Fruit fly (Drosophila melanogaster): ENCODE results near the gene CG11696.

CG11696 gene

dm6 chrX:11555070-11555469 is 18.5 kb upstream of the CG11696 start (continued):
- peak in 1 of 2 experiments; percentile 12 for TF ChIP-seq bsh (GFP tag; optimal IDR thresholded peaks at IDR 0.05)
- no peak for TF ChIP-seq NC2β (GFP tag; optimal IDR thresholded peaks at IDR 0.05)
- TF ChIP-seq unpg (GFP tag; optimal IDR thresholded peaks at IDR 0.05), result peak; percentile 17
- TF ChIP-seq amos (GFP tag; IDR thresholded peaks at IDR 0.05; ENCODE audit: partially characterized antibody), result no peak
- TF ChIP-seq CG17568 (GFP tag; optimal IDR thresholded peaks at IDR 0.05), result peak; percentile 43
- no peak for TF ChIP-seq Bteb2 (GFP tag; optimal IDR thresholded peaks at IDR 0.05)
- TF ChIP-seq Drgx (GFP tag; IDR thresholded peaks at IDR 0.05), result no peak
- peak in 1 of 2 experiments; percentile 39 for TF ChIP-seq eve (GFP tag; optimal IDR thresholded peaks at IDR 0.05)
- peak; percentile 24 for TF ChIP-seq PHDP (tag; optimal IDR thresholded peaks at IDR 0.05)
- TF ChIP-seq CG11696 (GFP tag; IDR thresholded peaks at IDR 0.05), result 0 out of 2 replicates have a peak, but pooled peaks have one; percentile 47
- TF ChIP-seq CG2120 (GFP tag; optimal IDR thresholded peaks at IDR 0.05), result no peak
- TF ChIP-seq peb (GFP tag; IDR thresholded peaks at IDR 0.05), result no peak
- no peak for TF ChIP-seq Opbp (GFP tag; IDR thresholded peaks at IDR 0.05; ENCODE audit: partially characterized antibody)
- no peak for TF ChIP-seq HLH54F (GFP tag; optimal IDR thresholded peaks at IDR 0.05)
- TF ChIP-seq mam (GFP tag; optimal IDR thresholded peaks at IDR 0.05), result no peak
- TF ChIP-seq CG11723 (GFP tag; optimal IDR thresholded peaks at IDR 0.05), result no peak
- TF ChIP-seq CG12391 (tag; optimal IDR thresholded peaks at IDR 0.05), result peak; percentile 2
- TF ChIP-seq cas (GFP tag; IDR thresholded peaks at IDR 0.05), result no peak
- TF ChIP-seq nom (GFP tag; optimal IDR thresholded peaks at IDR 0.05), result peak; percentile 53
- TF ChIP-seq CG4404 (GFP tag; IDR thresholded peaks at IDR 0.05), result no peak
- no peak for TF ChIP-seq cad (GFP tag; optimal IDR thresholded peaks at IDR 0.05)
- no peak for TF ChIP-seq CG3995 (GFP tag; optimal IDR thresholded peaks at IDR 0.05)
- no peak for TF ChIP-seq Pdp1 (GFP tag; optimal IDR thresholded peaks at IDR 0.05)
- TF ChIP-seq chm (GFP tag; IDR thresholded peaks at IDR 0.05), result no peak
- peak; percentile 7 for TF ChIP-seq lab (GFP tag; optimal IDR thresholded peaks at IDR 0.05)
- no peak for TF ChIP-seq CG14441 (GFP tag; IDR thresholded peaks at IDR 0.05)
- no peak for TF ChIP-seq Xrp1 (GFP tag; IDR thresholded peaks at IDR 0.05)
- no peak for TF ChIP-seq CG13123 (GFP tag; optimal IDR thresholded peaks at IDR 0.05)
- TF ChIP-seq NFAT (GFP tag; IDR thresholded peaks at IDR 0.05), result no peak
- no peak for TF ChIP-seq ttk (GFP tag; IDR thresholded peaks at IDR 0.05)
- TF ChIP-seq NfI (GFP tag; optimal IDR thresholded peaks at IDR 0.05), result no peak
- no peak for TF ChIP-seq dmrt99B (tag; optimal IDR thresholded peaks at IDR 0.05)
- no peak for TF ChIP-seq Hey (tag; optimal IDR thresholded peaks at IDR 0.05)
- peak; percentile 8 for TF ChIP-seq CG10979 (tag; optimal IDR thresholded peaks at IDR 0.05)
- TF ChIP-seq CG10267 (tag; optimal IDR thresholded peaks at IDR 0.05), result no peak
- TF ChIP-seq sisA (GFP tag; IDR thresholded peaks at IDR 0.05), result no peak
- TF ChIP-seq kay (GFP tag; optimal IDR thresholded peaks at IDR 0.05), result no peak
- TF ChIP-seq gsb (GFP tag; IDR thresholded peaks at IDR 0.05), result no peak
- no peak for TF ChIP-seq Adf1 (GFP tag; IDR thresholded peaks at IDR 0.05)
- TF ChIP-seq stc (GFP tag; IDR thresholded peaks at IDR 0.05), result peak; percentile 11; the same call in 1 of the 2 replicates
- no peak for TF ChIP-seq CG34422 (GFP tag; IDR thresholded peaks at IDR 0.05)
- TF ChIP-seq HmgZ (tag; optimal IDR thresholded peaks at IDR 0.05), result no peak
- no peak for TF ChIP-seq knrl (GFP tag; IDR thresholded peaks at IDR 0.05; ENCODE audit: partially characterized antibody)
- TF ChIP-seq Sry-δ (GFP tag; optimal IDR thresholded peaks at IDR 0.05), result no peak
- no peak for TF ChIP-seq pros (GFP tag; optimal IDR thresholded peaks at IDR 0.05)
- no peak for TF ChIP-seq Sox100B (GFP tag; optimal IDR thresholded peaks at IDR 0.05)
- TF ChIP-seq CG7839 (tag; optimal IDR thresholded peaks at IDR 0.05), result peak; percentile 14
- TF ChIP-seq esg (GFP tag; conservative IDR thresholded peaks at IDR 0.05), result no peak
- no peak for TF ChIP-seq insv (GFP tag; optimal IDR thresholded peaks at IDR 0.05)
- no peak for TF ChIP-seq Lim3 (GFP tag; IDR thresholded peaks at IDR 0.05)
- TF ChIP-seq ash1 (GFP tag; optimal IDR thresholded peaks at IDR 0.05), result no peak

Data from whole organism, embryonic.